Worm (Caenorhabditis elegans): ENCODE results near the gene K02B2.6.
A peak's percentile ranks its signal among the peaks of the same experiment; 100 is the strongest.

K02B2.6 gene

DNA sequence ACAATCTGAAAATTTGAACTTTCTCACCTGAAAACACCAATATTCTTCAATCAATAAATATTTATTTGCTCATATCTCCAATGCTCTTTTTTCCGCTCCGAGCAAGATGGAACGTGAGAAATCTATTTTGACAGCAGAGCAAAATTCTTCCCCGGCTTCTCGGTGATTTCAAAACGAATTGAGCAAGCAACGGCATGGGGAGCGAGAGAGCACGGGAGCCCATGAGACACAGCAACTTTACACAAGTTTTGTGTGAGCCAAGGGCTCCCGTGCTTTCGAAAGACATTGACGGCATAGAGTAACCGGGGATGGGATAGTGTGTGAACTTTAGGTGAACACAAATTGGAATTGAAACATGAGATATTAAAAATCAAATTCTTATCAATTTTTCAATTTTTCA, 24.8 kb upstream of the K02B2.6 start:
- TF ChIP-seq hlh-1 (tag; optimal IDR thresholded peaks at IDR 0.05) (peak; percentile 23), unc-120 (tag; optimal IDR thresholded peaks at IDR 0.05; ENCODE audit: poor library complexity, severe bottlenecking) (peak; percentile 43), pha-4 (tag; optimal IDR thresholded peaks at IDR 0.05) (no peak), drap-1 (GFP tag; optimal IDR thresholded peaks at IDR 0.05) (no peak), unc-62 (GFP tag; optimal IDR thresholded peaks at IDR 0.05) (peak; percentile 36)

DNA sequence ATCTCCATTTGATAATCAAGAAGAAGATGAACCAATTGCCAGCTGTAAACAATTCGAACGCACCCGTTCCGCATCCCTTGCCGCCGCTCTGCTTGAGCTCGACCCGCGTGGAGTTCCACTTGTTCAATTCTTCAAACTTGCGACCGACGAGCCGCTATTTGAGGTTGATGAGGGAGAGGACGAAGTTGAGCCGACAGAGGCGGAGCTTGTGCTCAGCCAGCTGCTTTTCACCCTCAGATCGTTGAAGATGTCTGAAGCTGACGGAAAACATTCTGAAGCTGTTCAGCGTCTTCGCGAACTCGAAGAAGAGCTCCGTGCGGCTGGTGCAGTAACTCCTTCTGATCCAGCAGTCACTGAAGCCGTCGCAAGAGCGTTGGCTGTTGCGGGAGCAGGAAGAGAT, 23.8 kb upstream of the K02B2.6 start:
- TF ChIP-seq mls-2 (tag; optimal IDR thresholded peaks at IDR 0.05), result no peak
- no peak for TF ChIP-seq cnd-1 (tag; optimal IDR thresholded peaks at IDR 0.05)
- no peak for TF ChIP-seq lin-13 (tag; optimal IDR thresholded peaks at IDR 0.05)

DNA sequence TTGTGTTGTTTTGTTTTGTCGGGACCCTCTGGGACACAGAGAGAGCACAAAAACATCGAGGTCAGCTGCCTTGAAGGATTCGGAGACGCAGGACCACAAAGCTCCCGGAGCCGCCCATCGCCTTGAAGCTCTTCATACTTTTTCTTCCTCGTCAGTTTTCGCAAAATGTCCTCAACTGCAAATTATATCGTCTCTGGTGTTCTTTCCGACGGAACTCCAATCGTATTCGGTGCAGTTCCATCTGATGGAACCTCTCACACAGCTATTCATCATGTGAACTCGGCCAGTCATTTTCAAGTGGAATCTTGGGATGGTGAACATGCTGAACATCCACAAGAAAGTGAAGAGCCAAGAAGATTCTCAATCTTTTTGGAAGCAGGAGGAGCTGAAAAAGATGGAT, 23.4 kb upstream of the K02B2.6 start:
- TF ChIP-seq hlh-1 (tag; optimal IDR thresholded peaks at IDR 0.05) (peak; percentile 8), M03D4.4 (tag; optimal IDR thresholded peaks at IDR 0.05) (no peak)

DNA sequence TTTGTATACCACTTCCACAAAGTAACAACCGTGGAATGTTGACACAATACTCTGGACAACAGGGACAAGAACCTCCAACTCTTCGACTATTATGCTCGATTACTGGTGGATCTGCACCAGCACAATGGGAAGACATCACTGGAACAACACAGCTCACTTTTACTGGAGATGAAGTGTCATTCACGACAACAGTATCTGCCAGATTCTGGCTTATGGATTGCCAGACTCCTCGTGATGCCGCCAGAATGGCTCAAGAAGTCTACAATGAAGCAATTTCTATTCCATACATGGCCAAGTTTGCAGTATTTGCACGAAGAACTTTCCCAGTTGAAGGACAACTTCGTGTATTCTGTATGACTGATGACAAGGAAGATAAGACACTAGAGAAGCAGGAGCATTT, 21.1 kb upstream of the K02B2.6 start:
- TF ChIP-seq nhr-2 (tag; optimal IDR thresholded peaks at IDR 0.05) (no peak), unc-62 (GFP tag; optimal IDR thresholded peaks at IDR 0.05) (no peak), ceh-43 (GFP tag; optimal IDR thresholded peaks at IDR 0.05) (no peak), bed-3 (GFP tag; optimal IDR thresholded peaks at IDR 0.05) (no peak), nhr-237 (tag; optimal IDR thresholded peaks at IDR 0.05) (no peak), elt-1 (tag; optimal IDR thresholded peaks at IDR 0.05; ENCODE audit: borderline replicate concordance, insufficient read depth) (no peak), unc-39 (tag; optimal IDR thresholded peaks at IDR 0.05) (no peak), pha-4 (tag; optimal IDR thresholded peaks at IDR 0.05) (no peak), blmp-1 (tag; optimal IDR thresholded peaks at IDR 0.05) (no peak), nhr-76 (tag; optimal IDR thresholded peaks at IDR 0.05) (no peak), lin-13 (tag; optimal IDR thresholded peaks at IDR 0.05) (no peak)

DNA sequence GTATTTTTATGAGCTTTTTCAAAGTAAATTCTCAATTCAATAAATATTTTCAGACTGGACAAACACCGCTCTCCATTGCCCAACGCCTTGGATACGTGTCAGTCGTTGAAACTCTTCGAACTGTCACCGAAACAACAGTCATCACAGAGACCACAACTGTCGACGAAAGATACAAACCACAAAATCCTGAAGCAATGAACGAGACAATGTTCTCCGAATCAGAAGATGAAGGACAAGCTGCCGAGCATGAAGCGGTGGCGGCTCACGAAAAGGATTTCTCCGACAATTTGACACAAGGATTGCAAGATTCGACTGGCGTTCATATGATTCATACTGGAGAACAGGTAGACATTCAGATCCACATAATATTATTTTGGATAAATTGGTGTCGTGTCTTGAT, 17.7 kb upstream of the K02B2.6 start:
- TF ChIP-seq ceh-39 (tag; optimal IDR thresholded peaks at IDR 0.05) (no peak), flh-1 (GFP tag; optimal IDR thresholded peaks at IDR 0.05) (no peak), pha-4 (tag; optimal IDR thresholded peaks at IDR 0.05) (no peak), hlh-1 (tag; optimal IDR thresholded peaks at IDR 0.05) (no peak), lin-32 (GFP tag; optimal IDR thresholded peaks at IDR 0.05) (no peak), elt-3 (tag; optimal IDR thresholded peaks at IDR 0.05) (no peak), mep-1 (tag; optimal IDR thresholded peaks at IDR 0.05) (no peak), M03D4.4 (tag; optimal IDR thresholded peaks at IDR 0.05) (no peak), sem-2 (GFP tag; optimal IDR thresholded peaks at IDR 0.05) (no peak)

DNA sequence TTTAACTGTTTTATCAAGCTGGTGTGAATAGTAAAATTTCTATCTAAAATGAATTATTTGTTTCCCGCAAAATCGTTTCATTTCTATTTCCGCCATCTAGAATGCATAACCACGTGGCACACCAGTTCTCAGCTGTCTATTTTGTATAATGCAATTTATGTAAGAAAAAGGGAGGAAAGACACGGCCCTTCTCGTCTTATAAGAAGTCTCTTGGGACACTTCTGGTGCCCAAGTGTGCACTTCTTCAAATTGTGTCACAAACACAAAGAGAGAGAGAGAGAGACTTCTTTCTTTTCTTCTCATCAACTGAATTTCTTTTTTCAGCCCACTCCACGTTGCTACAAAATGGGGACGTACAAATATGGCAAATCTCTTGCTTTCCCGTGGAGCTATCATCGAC, 15.2 kb upstream of the K02B2.6 start:
- no peak for TF ChIP-seq unc-120 (tag; optimal IDR thresholded peaks at IDR 0.05; ENCODE audit: poor library complexity, severe bottlenecking)
- TF ChIP-seq ces-1 (GFP tag; optimal IDR thresholded peaks at IDR 0.05), result peak; percentile 92
- no peak for TF ChIP-seq unc-39 (tag; optimal IDR thresholded peaks at IDR 0.05)
- no peak for TF ChIP-seq ceh-39 (tag; optimal IDR thresholded peaks at IDR 0.05)
- TF ChIP-seq M03D4.4 (tag; optimal IDR thresholded peaks at IDR 0.05), result no peak
- peak; percentile 4 for TF ChIP-seq lin-32 (GFP tag; optimal IDR thresholded peaks at IDR 0.05)
- TF ChIP-seq ceh-83 (GFP tag; optimal IDR thresholded peaks at IDR 0.05), result no peak
- no peak for TF ChIP-seq nhr-76 (tag; optimal IDR thresholded peaks at IDR 0.05)

DNA sequence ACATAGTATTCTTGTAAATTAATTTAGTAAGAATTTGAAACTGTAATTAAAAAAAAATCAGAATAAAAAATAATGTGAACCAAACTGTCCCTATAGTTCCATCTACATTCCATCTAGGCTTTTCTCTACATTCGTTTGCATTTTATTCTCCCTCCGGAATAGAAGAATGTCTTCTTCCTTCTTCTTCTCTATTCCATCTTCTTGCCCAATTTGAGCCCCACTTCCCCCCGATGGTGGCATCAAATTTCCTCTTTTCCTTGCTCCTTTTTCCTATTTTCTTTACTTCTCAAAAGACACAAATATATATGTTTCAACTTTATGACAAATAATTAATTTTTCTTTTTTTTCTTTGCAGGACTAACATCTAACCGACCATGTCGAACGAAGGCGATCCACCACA, 13.1 kb upstream of the K02B2.6 start, which contains the start of gene unc-44:
Gene unc-44 (plus strand): TSS at position 356 of the 400 bp plus-strand sequence.
- TF ChIP-seq ces-1 (GFP tag; optimal IDR thresholded peaks at IDR 0.05) (peak; percentile 55), bed-3 (GFP tag; optimal IDR thresholded peaks at IDR 0.05) (no peak)

DNA sequence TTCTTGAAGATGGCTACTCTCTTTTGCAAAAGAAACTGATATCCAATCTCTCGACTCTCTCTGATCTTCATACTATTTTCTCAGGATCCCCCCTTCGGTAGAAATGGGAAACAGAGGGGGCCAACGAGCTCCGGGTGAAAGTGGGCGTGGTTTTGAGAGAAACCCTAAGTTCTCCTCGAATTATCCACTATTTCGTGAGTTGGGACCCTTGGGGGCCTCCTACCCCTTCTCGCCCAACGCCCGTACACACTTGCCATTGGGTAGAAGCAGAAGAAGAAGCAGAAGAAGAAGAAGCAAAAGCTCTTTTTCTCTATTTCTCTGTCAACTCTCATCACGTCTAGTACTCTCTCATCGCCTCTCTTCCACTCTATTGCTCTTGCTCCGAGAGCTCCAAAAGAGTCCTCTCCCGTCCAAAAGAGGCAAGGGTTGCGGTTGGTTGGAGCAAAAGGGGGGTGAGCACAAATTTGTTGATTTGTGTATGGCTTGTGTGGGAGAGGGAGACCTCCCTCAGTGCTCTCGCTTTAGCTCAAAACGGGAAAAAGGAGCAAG, 12.0 kb upstream of the K02B2.6 start:
- no peak for TF ChIP-seq sem-2 (GFP tag; optimal IDR thresholded peaks at IDR 0.05)
- peak; percentile 35 for TF ChIP-seq ceh-83 (GFP tag; optimal IDR thresholded peaks at IDR 0.05)
- peak; percentile 54 for TF ChIP-seq mep-1 (tag; optimal IDR thresholded peaks at IDR 0.05)
- no peak for TF ChIP-seq pha-4 (tag; optimal IDR thresholded peaks at IDR 0.05)
- TF ChIP-seq snpc-4 (tag; optimal IDR thresholded peaks at IDR 0.05), result no peak
- no peak for TF ChIP-seq unc-39 (tag; optimal IDR thresholded peaks at IDR 0.05)
- TF ChIP-seq nhr-237 (tag; optimal IDR thresholded peaks at IDR 0.05), result no peak
- TF ChIP-seq hlh-1 (tag; optimal IDR thresholded peaks at IDR 0.05), result peak; percentile 51
- TF ChIP-seq drap-1 (GFP tag; optimal IDR thresholded peaks at IDR 0.05), result peak; percentile 39
- TF ChIP-seq flh-1 (GFP tag; optimal IDR thresholded peaks at IDR 0.05), result no peak
- TF ChIP-seq cnd-1 (tag; optimal IDR thresholded peaks at IDR 0.05), result no peak
- TF ChIP-seq unc-120 (tag; optimal IDR thresholded peaks at IDR 0.05; ENCODE audit: poor library complexity, severe bottlenecking), result peak; percentile 94
- peak; percentile 41 for TF ChIP-seq lsy-2 (tag; optimal IDR thresholded peaks at IDR 0.05)
- no peak for TF ChIP-seq nhr-76 (tag; optimal IDR thresholded peaks at IDR 0.05)
- no peak for TF ChIP-seq nhr-28 (tag; optimal IDR thresholded peaks at IDR 0.05)
- peak; percentile 42 for TF ChIP-seq M03D4.4 (tag; optimal IDR thresholded peaks at IDR 0.05)
- no peak for TF ChIP-seq ceh-43 (GFP tag; optimal IDR thresholded peaks at IDR 0.05)
- TF ChIP-seq ztf-11 (tag; optimal IDR thresholded peaks at IDR 0.05), result no peak
- no peak for TF ChIP-seq lin-13 (tag; optimal IDR thresholded peaks at IDR 0.05)
- TF ChIP-seq bed-3 (GFP tag; optimal IDR thresholded peaks at IDR 0.05), result no peak
- no peak for TF ChIP-seq nhr-12 (tag; optimal IDR thresholded peaks at IDR 0.05)
- TF ChIP-seq blmp-1 (tag; optimal IDR thresholded peaks at IDR 0.05), result no peak
- no peak for TF ChIP-seq ceh-39 (tag; optimal IDR thresholded peaks at IDR 0.05)
- TF ChIP-seq ham-2 (GFP tag; optimal IDR thresholded peaks at IDR 0.05), result no peak
- TF ChIP-seq sptf-1 (tag; optimal IDR thresholded peaks at IDR 0.05), result peak; percentile 60
- no peak for TF ChIP-seq unc-62 (GFP tag; optimal IDR thresholded peaks at IDR 0.05)
